Worm (Caenorhabditis elegans): Measurements from ENCODE around the gene F25B5.5.
A peak's percentile ranks its signal among the peaks of the same experiment; 100 is the strongest.

The F25B5.5 gene

ce11 chrIII:5961560-5961959, 15.6 kb upstream of the F25B5.5 start:
- TF ChIP-seq nhr-23 (tag; optimal IDR thresholded peaks at IDR 0.05): no peak
- TF ChIP-seq ceh-82 (tag; optimal IDR thresholded peaks at IDR 0.05): no peak
- TF ChIP-seq ztf-11 (tag; optimal IDR thresholded peaks at IDR 0.05): no peak
- no peak for TF ChIP-seq nhr-25 (tag; optimal IDR thresholded peaks at IDR 0.05)
- TF ChIP-seq snpc-4 (tag; optimal IDR thresholded peaks at IDR 0.05): no peak

ce11 chrIII:5959049-5959448, 13.1 kb upstream of the F25B5.5 start:
- TF ChIP-seq fos-1 (tag; optimal IDR thresholded peaks at IDR 0.05): peak; percentile 13
- peak in 1 of 2 experiments; percentile 7 for TF ChIP-seq lsy-2 (tag; optimal IDR thresholded peaks at IDR 0.05)
- TF ChIP-seq unc-55 (GFP tag; optimal IDR thresholded peaks at IDR 0.05): peak; percentile 0
- no peak for TF ChIP-seq R02D3.7 (tag; optimal IDR thresholded peaks at IDR 0.05)

- TF ChIP-seq ztf-11 (tag; optimal IDR thresholded peaks at IDR 0.05) (no peak), lin-11 (tag; optimal IDR thresholded peaks at IDR 0.05) (no peak), fos-1 (tag; optimal IDR thresholded peaks at IDR 0.05) (no peak), unc-55 (GFP tag; optimal IDR thresholded peaks at IDR 0.05) (peak; percentile 59), lin-13 (GFP tag; optimal IDR thresholded peaks at IDR 0.05) (peak; percentile 5), egl-27 (tag; optimal IDR thresholded peaks at IDR 0.05) (no peak), nhr-12 (tag; optimal IDR thresholded peaks at IDR 0.05) (no peak), ceh-16 (tag; optimal IDR thresholded peaks at IDR 0.05) (no peak), sma-9 (GFP tag; optimal IDR thresholded peaks at IDR 0.05) (no peak), sma-9 (tag; optimal IDR thresholded peaks at IDR 0.05) (no peak), ztf-1 (GFP tag; conservative IDR thresholded peaks at IDR 0.05) (no peak), mbf-1 (tag; optimal IDR thresholded peaks at IDR 0.05) (no peak), R02D3.7 (tag; optimal IDR thresholded peaks at IDR 0.05) (no peak), C34F6.9 (tag; optimal IDR thresholded peaks at IDR 0.05) (peak; percentile 58), ztf-4 (tag; optimal IDR thresholded peaks at IDR 0.05) (no peak), lsy-2 (tag; optimal IDR thresholded peaks at IDR 0.05) (peak in 1 of 2 experiments; percentile 37), F13H6.1 (tag; optimal IDR thresholded peaks at IDR 0.05) (no peak), nhr-77 (tag; optimal IDR thresholded peaks at IDR 0.05) (no peak), gmeb-1 (tag; optimal IDR thresholded peaks at IDR 0.05) (no peak), peb-1 (tag; optimal IDR thresholded peaks at IDR 0.05) (no peak), nhr-6 (tag; optimal IDR thresholded peaks at IDR 0.05) (no peak), lin-39 (tag; optimal IDR thresholded peaks at IDR 0.05) (no peak), nhr-23 (tag; optimal IDR thresholded peaks at IDR 0.05) (no peak), ZK546.5 (tag; optimal IDR thresholded peaks at IDR 0.05) (no peak), unc-39 (tag; optimal IDR thresholded peaks at IDR 0.05) (no peak), snpc-4 (tag; optimal IDR thresholded peaks at IDR 0.05) (no peak), crh-2 (tag; optimal IDR thresholded peaks at IDR 0.05) (no peak), nhr-11 (tag; optimal IDR thresholded peaks at IDR 0.05) (no peak), blmp-1 (tag; optimal IDR thresholded peaks at IDR 0.05; ENCODE audit: insufficient read depth) (no peak), nhr-237 (tag; optimal IDR thresholded peaks at IDR 0.05) (no peak), nhr-10 (tag; optimal IDR thresholded peaks at IDR 0.05) (no peak), nhr-129 (tag; optimal IDR thresholded peaks at IDR 0.05) (no peak), Y55F3AM.14 (GFP tag; optimal IDR thresholded peaks at IDR 0.05) (no peak), dmd-4 (tag; optimal IDR thresholded peaks at IDR 0.05) (no peak), nhr-21 (tag; optimal IDR thresholded peaks at IDR 0.05) (no peak), sma-3 (GFP tag; optimal IDR thresholded peaks at IDR 0.05) (no peak), ceh-82 (tag; optimal IDR thresholded peaks at IDR 0.05) (no peak), ama-1 (optimal IDR thresholded peaks at IDR 0.05) (peak; percentile 10), unc-62 (GFP tag; optimal IDR thresholded peaks at IDR 0.05) (no peak), elt-3 (tag; optimal IDR thresholded peaks at IDR 0.05) (no peak), zag-1 (tag; optimal IDR thresholded peaks at IDR 0.05) (no peak), alr-1 (tag; optimal IDR thresholded peaks at IDR 0.05) (no peak)
Observed at ce11 chrIII:5958172-5958886, 12.4 kb upstream of the F25B5.5 start, which contains the start of the genes nono-1 and nop-1. Gene nono-1, minus strand, starts transcription at chrIII:5958246. Gene nop-1, plus strand, starts transcription at chrIII:5958722.
